Fruit fly (Drosophila melanogaster): Measurements from ENCODE around the gene Hrd3.

- TF ChIP-seq Ets98B (GFP tag; IDR thresholded peaks at IDR 0.05), result peak; percentile 60
- no peak; the same call in 1 of the 2 replicates for TF ChIP-seq CG12605 (GFP tag; IDR thresholded peaks at IDR 0.05)
- TF ChIP-seq Pif1A (GFP tag; optimal IDR thresholded peaks at IDR 0.05), result no peak
- TF ChIP-seq CG15710 (tag; optimal IDR thresholded peaks at IDR 0.05), result peak; percentile 23
- TF ChIP-seq CG13204 (GFP tag; optimal IDR thresholded peaks at IDR 0.05), result no peak
These were observed 34.8 kb downstream of the Hrd3 start for dm6 chr3R:23723381-23724034.

Measured in whole organism, pupa.